Fruit fly (Drosophila melanogaster): ENCODE measurements around the gene CG34109.

Gene CG34109

dm6 chr2L:10172402-10172801, 78.5 kb downstream of the CG34109 start, which contains the start of gene CG13137:
TSS of gene CG13137 (plus strand) at chr2L:10172702.
- TF ChIP-seq gl (tag; optimal IDR thresholded peaks at IDR 0.05) (no peak), CG8159 (tag; optimal IDR thresholded peaks at IDR 0.05) (no peak), CG4496 (GFP tag; IDR thresholded peaks at IDR 0.05) (no peak), CG10348 (GFP tag; IDR thresholded peaks at IDR 0.05) (no peak)
